Fruit fly (Drosophila melanogaster): ENCODE results near the gene Xport-A.

Xport-A gene

dm6 chr3R:19905932-19906439, 9.2 kb downstream of the Xport-A start (continued):
- TF ChIP-seq Blimp-1 (GFP tag; optimal IDR thresholded peaks at IDR 0.05) (peak; percentile 67), tap (tag; optimal IDR thresholded peaks at IDR 0.05) (peak; percentile 70), CG17385 (GFP tag; optimal IDR thresholded peaks at IDR 0.05) (peak; percentile 59), CG13123 (GFP tag; optimal IDR thresholded peaks at IDR 0.05) (peak; percentile 70), CG12155 (GFP tag; optimal IDR thresholded peaks at IDR 0.05) (peak; percentile 80), odd (GFP tag; optimal IDR thresholded peaks at IDR 0.05) (peak; percentile 72), CG10959 (GFP tag; IDR thresholded peaks at IDR 0.05) (peak; percentile 29; the same call in 1 of the 2 replicates), Dref (GFP tag; IDR thresholded peaks at IDR 0.05) (no peak), CG8388 (GFP tag; optimal IDR thresholded peaks at IDR 0.05) (peak; percentile 61), Hr78 (GFP tag; optimal IDR thresholded peaks at IDR 0.05) (no peak), Max (GFP tag; optimal IDR thresholded peaks at IDR 0.05) (peak; percentile 47), zfh2 (GFP tag; optimal IDR thresholded peaks at IDR 0.05) (peak; percentile 82), Dip3 (GFP tag; optimal IDR thresholded peaks at IDR 0.05) (peak; percentile 86), Six4 (GFP tag; optimal IDR thresholded peaks at IDR 0.05) (peak; percentile 26), pita (GFP tag; optimal IDR thresholded peaks at IDR 0.05) (no peak), peb (GFP tag; IDR thresholded peaks at IDR 0.05) (peak; percentile 57; the same call in 1 of the 2 replicates), wek (GFP tag; optimal IDR thresholded peaks at IDR 0.05) (no peak), lmd (GFP tag; IDR thresholded peaks at IDR 0.05) (peak; percentile 89), CG17361 (GFP tag; IDR thresholded peaks at IDR 0.05) (peak; percentile 70), fd3F (GFP tag; optimal IDR thresholded peaks at IDR 0.05) (peak; percentile 61), slp2 (GFP tag; optimal IDR thresholded peaks at IDR 0.05) (peak; percentile 48), CG16813 (GFP tag; IDR thresholded peaks at IDR 0.05; ENCODE audit: partially characterized antibody) (0 out of 3 replicates have a peak, but pooled peaks have one; percentile 4), row (GFP tag; IDR thresholded peaks at IDR 0.05) (peak; percentile 94), CG10543 (GFP tag; optimal IDR thresholded peaks at IDR 0.05) (peak; percentile 77), HLHmδ (GFP tag; optimal IDR thresholded peaks at IDR 0.05) (peak; percentile 55), ken (GFP tag; IDR thresholded peaks at IDR 0.05) (peak; percentile 68; the same call in 1 of the 3 replicates), Mad (GFP tag; optimal IDR thresholded peaks at IDR 0.05) (peak; percentile 70), CG12104 (GFP tag; optimal IDR thresholded peaks at IDR 0.05) (peak; percentile 53), fu2 (GFP tag; optimal IDR thresholded peaks at IDR 0.05) (peak; percentile 83), unc-4 (GFP tag; IDR thresholded peaks at IDR 0.05; ENCODE audit: partially characterized antibody) (no peak), zfh1 (GFP tag; IDR thresholded peaks at IDR 0.05) (peak; percentile 81), H15 (GFP tag; IDR thresholded peaks at IDR 0.05) (peak; percentile 83), CG10321 (GFP tag; IDR thresholded peaks at IDR 0.05) (0 out of 2 replicates have a peak, but pooled peaks have one; percentile 26), Hsf (GFP tag; optimal IDR thresholded peaks at IDR 0.05) (peak; percentile 81), sima (GFP tag; optimal IDR thresholded peaks at IDR 0.05) (no peak), CG7372 (GFP tag; IDR thresholded peaks at IDR 0.05) (peak; percentile 44; the same call in 1 of the 2 replicates), Myb (GFP tag; optimal IDR thresholded peaks at IDR 0.05) (peak; percentile 71), eyg (GFP tag; optimal IDR thresholded peaks at IDR 0.05) (peak; percentile 27), CG17359 (tag; optimal IDR thresholded peaks at IDR 0.05) (peak; percentile 77), Bteb2 (GFP tag; optimal IDR thresholded peaks at IDR 0.05) (peak; percentile 68), NC2β (GFP tag; optimal IDR thresholded peaks at IDR 0.05) (peak; percentile 48), Bgb (GFP tag; IDR thresholded peaks at IDR 0.05; ENCODE audit: partially characterized antibody) (no peak), CG10654 (GFP tag; optimal IDR thresholded peaks at IDR 0.05) (peak; percentile 28), CG15601 (tag; optimal IDR thresholded peaks at IDR 0.05) (peak; percentile 31), CG11085 (GFP tag; IDR thresholded peaks at IDR 0.05) (no peak), CG4360 (GFP tag; IDR thresholded peaks at IDR 0.05) (no peak), CG33213 (GFP tag; optimal IDR thresholded peaks at IDR 0.05) (peak; percentile 7), slbo (GFP tag; IDR thresholded peaks at IDR 0.05) (peak; percentile 90), eve (GFP tag; optimal IDR thresholded peaks at IDR 0.05) (no peak), CG6272 (GFP tag; IDR thresholded peaks at IDR 0.05) (peak; percentile 87), ranshi (GFP tag; IDR thresholded peaks at IDR 0.05) (peak; percentile 64)

Data from whole organism, embryonic.